Fruit fly (Drosophila melanogaster) whole organism, embryonic: ENCODE results near the gene CG14913.

Source experiments
- Adf1 ChIP-seq: fragments of 200-800 bp; sonication (Bioruptor generic); IDR thresholded peaks from 2 replicates; pipeline ENCODE4 v1.3.6; 2022; ENCODE audit warnings: missing biosample characterization, missing genetic modification characterization
- Aef1 ChIP-seq: fragments of 200-800 bp; sonication (Bioruptor generic); IDR thresholded peaks from 3 replicates; pipeline ENCODE4 v1.3.6; 2022; ENCODE audit warnings: missing biosample characterization, missing genetic modification characterization
- B-H1 ChIP-seq: fragments of 200-800 bp; sonication (Bioruptor generic); IDR thresholded peaks from 3 replicates; pipeline ENCODE4 v1.3.6; 2022; ENCODE audit warnings: missing biosample characterization, missing genetic modification characterization
- Bdp1 ChIP-seq: fragments of 200-800 bp; sonication (Bioruptor generic); optimal IDR thresholded peaks from 3 replicates; lab custom pipeline; 2016; ENCODE audit warnings: missing biosample characterization, missing genetic modification characterization
- CG1024 ChIP-seq: fragments of 200-800 bp; sonication (Bioruptor generic); IDR thresholded peaks from 2 replicates; pipeline ENCODE4 v1.3.6; 2022; ENCODE audit warnings: missing biosample characterization, missing genetic modification characterization
- CG11398 ChIP-seq: fragments of 200-800 bp; sonication (Bioruptor generic); optimal IDR thresholded peaks from 2 replicates; lab custom pipeline; 2016; ENCODE audit warnings: missing biosample characterization, missing genetic modification characterization
- CG11723 ChIP-seq: fragments of 200-800 bp; sonication (Bioruptor generic); optimal IDR thresholded peaks from 2 replicates; lab custom pipeline; 2017; ENCODE audit warnings: missing biosample characterization, mild to moderate bottlenecking, missing genetic modification characterization
- CG12744 ChIP-seq: fragments of 200-800 bp; sonication (Bioruptor generic); optimal IDR thresholded peaks from 2 replicates; lab custom pipeline; 2016; ENCODE audit warnings: missing biosample characterization, missing genetic modification characterization
- CG13775 ChIP-seq: fragments of 200-800 bp; sonication (Bioruptor generic); optimal IDR thresholded peaks from 3 replicates; lab custom pipeline; 2017; ENCODE audit warnings: missing biosample characterization, mild to moderate bottlenecking, missing genetic modification characterization
- CG1602 ChIP-seq: fragments of 200-800 bp; sonication (Bioruptor generic); optimal IDR thresholded peaks from 3 replicates; lab custom pipeline; 2016; ENCODE audit warnings: missing biosample characterization, missing genetic modification characterization
- CG1792 ChIP-seq: fragments of 200-800 bp; sonication (Bioruptor generic); optimal IDR thresholded peaks from 2 replicates; lab custom pipeline; 2016; ENCODE audit warnings: missing biosample characterization, missing genetic modification characterization
- CG31441 ChIP-seq: fragments of 200-800 bp; sonication (Bioruptor generic); IDR thresholded peaks from 2 replicates; pipeline ENCODE4 v1.3.6; 2022; ENCODE audit warnings: missing biosample characterization, missing genetic modification characterization
- CG32532 ChIP-seq: fragments of 200-800 bp; sonication (Bioruptor generic); IDR thresholded peaks from 2 replicates; pipeline ENCODE4 v1.3.6; 2022; ENCODE audit warnings: missing biosample characterization, missing genetic modification characterization
- CG32767 ChIP-seq: fragments of 200-800 bp; sonication (Bioruptor generic); IDR thresholded peaks from 2 replicates; pipeline ENCODE4 v1.3.6; 2022; ENCODE audit warnings: missing biosample characterization, missing genetic modification characterization
- CG34422 ChIP-seq: fragments of 200-800 bp; sonication (Bioruptor generic); IDR thresholded peaks from 3 replicates; pipeline ENCODE4 v1.3.6; 2022; ENCODE audit warnings: missing biosample characterization, missing genetic modification characterization
- CG4328 ChIP-seq: fragments of 200-800 bp; sonication (Bioruptor generic); optimal IDR thresholded peaks from 3 replicates; lab custom pipeline; 2017; ENCODE audit warnings: missing biosample characterization, missing genetic modification reagents, missing genetic modification characterization
- CG43689 ChIP-seq: fragments of 200-800 bp; sonication (Bioruptor generic); IDR thresholded peaks from 2 replicates; pipeline ENCODE4 v1.3.6; 2022; ENCODE audit warnings: missing biosample characterization, missing genetic modification characterization
- CG6654 ChIP-seq: fragments of 200-800 bp; sonication (Bioruptor generic); optimal IDR thresholded peaks from 2 replicates; lab custom pipeline; 2017; ENCODE audit warnings: missing biosample characterization, mild to moderate bottlenecking, missing genetic modification characterization
- CG8089 ChIP-seq: fragments of 200-800 bp; sonication (Bioruptor generic); optimal IDR thresholded peaks from 3 replicates; lab custom pipeline; 2016; ENCODE audit warnings: missing biosample characterization, missing genetic modification characterization
- CG8478 ChIP-seq: fragments of >200 bp; optimal IDR thresholded peaks from 2 replicates; lab custom pipeline; 2018
- Dad ChIP-seq: fragments of 200-800 bp; sonication (Bioruptor generic); optimal IDR thresholded peaks from 3 replicates; lab custom pipeline; 2016; ENCODE audit warnings: missing biosample characterization, missing genetic modification characterization
- Deaf1 ChIP-seq: fragments of 200-800 bp; optimal IDR thresholded peaks from 3 replicates; lab custom pipeline; 2019; ENCODE audit warnings: missing biosample characterization, mild to moderate bottlenecking, missing genetic modification characterization, moderate library complexity
- Dfd ChIP-seq, 2 experiments: fragments of >200 bp; optimal IDR thresholded peaks; 2 replicates each; lab custom pipeline; 2017; ENCODE audit warnings: missing biosample characterization in 2 of 2, missing genetic modification characterization in 2 of 2
- E2f1 ChIP-seq: fragments of 200-800 bp; sonication (Bioruptor generic); IDR thresholded peaks from 2 replicates; pipeline ENCODE4 v1.3.6; 2022; ENCODE audit warnings: missing biosample characterization, missing genetic modification characterization
- H2.0 ChIP-seq: fragments of 200-800 bp; sonication (Bioruptor generic); IDR thresholded peaks from 2 replicates; pipeline ENCODE4 v1.3.6; 2022; ENCODE audit warnings: missing biosample characterization, missing genetic modification characterization
- Hey ChIP-seq: fragments of 200-800 bp; sonication (Bioruptor generic); optimal IDR thresholded peaks from 3 replicates; lab custom pipeline; 2018; ENCODE audit warnings: missing biosample characterization, mild to moderate bottlenecking, missing genetic modification characterization
- NK7.1 ChIP-seq: fragments of 200-800 bp; sonication (Bioruptor generic); optimal IDR thresholded peaks from 3 replicates; lab custom pipeline; 2016; ENCODE audit warnings: missing biosample characterization, missing genetic modification characterization
- Neu2 ChIP-seq: fragments of 200-800 bp; sonication (Bioruptor generic); optimal IDR thresholded peaks from 3 replicates; lab custom pipeline; 2016; ENCODE audit warnings: missing biosample characterization, missing genetic modification characterization, borderline replicate concordance
- Trl ChIP-seq, 3 experiments: fragments of >200 bp in 2 of 3; fragments of 200-800 bp in 1 of 3; sonication (Bioruptor generic) in 1 of 3; optimal IDR thresholded peaks; 2 replicates in 1 of 3; 3 replicates in 2 of 3; lab custom pipeline; 2016 to 2017; ENCODE audit warnings: missing biosample characterization in 1 of 3, missing genetic modification characterization in 1 of 3
- aop ChIP-seq: fragments of 200-800 bp; sonication (Bioruptor generic); IDR thresholded peaks from 2 replicates; pipeline ENCODE4 v1.3.6; 2022; ENCODE audit warnings: missing biosample characterization, missing genetic modification characterization
- ap ChIP-seq: fragments of 200-800 bp; sonication (Bioruptor generic); IDR thresholded peaks from 2 replicates; pipeline ENCODE4 v1.3.6; 2022; ENCODE audit warnings: missing biosample characterization, missing genetic modification characterization
- bowl ChIP-seq: fragments of 200-800 bp; sonication (Bioruptor generic); IDR thresholded peaks from 2 replicates; pipeline ENCODE4 v1.3.6; 2022; ENCODE audit warnings: missing biosample characterization, missing genetic modification characterization
- corto ChIP-seq: fragments of 200-800 bp; sonication (Bioruptor generic); optimal IDR thresholded peaks from 2 replicates; lab custom pipeline; 2016; ENCODE audit warnings: missing biosample characterization, mild to moderate bottlenecking, missing genetic modification characterization, moderate library complexity
- crol ChIP-seq: fragments of 200-800 bp; sonication (Bioruptor generic); IDR thresholded peaks from 2 replicates; pipeline ENCODE4 v1.3.6; 2022; ENCODE audit warnings: missing biosample characterization, missing genetic modification characterization
- dysf ChIP-seq: fragments of 200-800 bp; sonication (Bioruptor generic); IDR thresholded peaks from 3 replicates; pipeline ENCODE4 v1.3.6; 2022; ENCODE audit warnings: missing biosample characterization, missing genetic modification characterization
- ftz-f1 ChIP-seq: fragments of 200-800 bp; sonication (Bioruptor generic); optimal IDR thresholded peaks from 2 replicates; lab custom pipeline; 2016; ENCODE audit warnings: missing biosample characterization, missing genetic modification characterization
- hb ChIP-seq: fragments of 200-800 bp; sonication (Bioruptor generic); IDR thresholded peaks from 3 replicates; pipeline ENCODE4 v1.3.6; 2022; ENCODE audit warnings: missing biosample characterization, missing genetic modification characterization; ENCODE audit not compliant: partially characterized antibody
- mirr ChIP-seq: fragments of 200-800 bp; sonication (Bioruptor generic); optimal IDR thresholded peaks from 3 replicates; lab custom pipeline; 2018; ENCODE audit warnings: missing biosample characterization, mild to moderate bottlenecking, missing genetic modification characterization
- nom ChIP-seq: fragments of 200-800 bp; sonication (Bioruptor generic); optimal IDR thresholded peaks from 2 replicates; lab custom pipeline; 2017; ENCODE audit warnings: missing biosample characterization, missing genetic modification characterization, mild to moderate bottlenecking, moderate library complexity, missing genetic modification reagents
- odd ChIP-seq: fragments of 200-800 bp; sonication (Bioruptor generic); optimal IDR thresholded peaks from 2 replicates; lab custom pipeline; 2017; ENCODE audit warnings: missing biosample characterization, mild to moderate bottlenecking, missing genetic modification characterization
- p53 ChIP-seq: fragments of 200-800 bp; sonication (Bioruptor generic); optimal IDR thresholded peaks from 2 replicates; lab custom pipeline; 2016; ENCODE audit warnings: missing biosample characterization, missing genetic modification characterization
- peb ChIP-seq: fragments of 200-800 bp; sonication (Bioruptor generic); IDR thresholded peaks from 2 replicates; pipeline ENCODE4 v1.3.6; 2022; ENCODE audit warnings: missing biosample characterization, missing genetic modification characterization
- pfk ChIP-seq: fragments of 200-800 bp; sonication (Bioruptor generic); optimal IDR thresholded peaks from 2 replicates; lab custom pipeline; 2018; ENCODE audit warnings: missing biosample characterization, mild to moderate bottlenecking, missing genetic modification characterization, moderate library complexity
- pzg ChIP-seq: fragments of 200-800 bp; sonication (Bioruptor generic); optimal IDR thresholded peaks from 3 replicates; lab custom pipeline; 2018; ENCODE audit warnings: missing biosample characterization, mild to moderate bottlenecking, missing genetic modification characterization, moderate library complexity
- slbo ChIP-seq: fragments of 200-800 bp; sonication (Bioruptor generic); IDR thresholded peaks from 2 replicates; pipeline ENCODE4 v1.3.6; 2022; ENCODE audit warnings: missing biosample characterization, missing genetic modification characterization
- stwl ChIP-seq: fragments of 200-800 bp; sonication (Bioruptor generic); optimal IDR thresholded peaks from 3 replicates; lab custom pipeline; 2018; ENCODE audit warnings: missing biosample characterization, mild to moderate bottlenecking, missing genetic modification characterization, moderate library complexity
- tap ChIP-seq: fragments of 200-800 bp; optimal IDR thresholded peaks from 3 replicates; lab custom pipeline; 2019; ENCODE audit warnings: missing biosample characterization, mild to moderate bottlenecking, missing genetic modification characterization, moderate library complexity
- tio ChIP-seq: fragments of 200-800 bp; sonication (Bioruptor generic); optimal IDR thresholded peaks from 2 replicates; lab custom pipeline; 2017; ENCODE audit warnings: missing biosample characterization, missing genetic modification characterization, inconsistent platforms
- trh ChIP-seq: fragments of 200-800 bp; sonication (Bioruptor generic); optimal IDR thresholded peaks from 2 replicates; lab custom pipeline; 2016; ENCODE audit warnings: missing biosample characterization, missing genetic modification characterization
- wek ChIP-seq: fragments of 200-800 bp; sonication (Bioruptor generic); optimal IDR thresholded peaks from 3 replicates; lab custom pipeline; 2018; ENCODE audit warnings: missing biosample characterization, mild to moderate bottlenecking, missing genetic modification characterization, moderate library complexity
- yki ChIP-seq: fragments of >200 bp; optimal IDR thresholded peaks from 3 replicates; lab custom pipeline; 2018
- zen ChIP-seq: fragments of 200-800 bp; sonication (Bioruptor generic); optimal IDR thresholded peaks from 3 replicates; lab custom pipeline; 2018; ENCODE audit warnings: missing biosample characterization, mild to moderate bottlenecking, missing genetic modification characterization, moderate library complexity
- zen2 ChIP-seq: fragments of 200-800 bp; sonication (Bioruptor generic); IDR thresholded peaks from 3 replicates; pipeline ENCODE4 v1.3.6; 2022; ENCODE audit warnings: missing biosample characterization, missing genetic modification characterization; ENCODE audit not compliant: partially characterized antibody

CG14913 gene

DNA sequence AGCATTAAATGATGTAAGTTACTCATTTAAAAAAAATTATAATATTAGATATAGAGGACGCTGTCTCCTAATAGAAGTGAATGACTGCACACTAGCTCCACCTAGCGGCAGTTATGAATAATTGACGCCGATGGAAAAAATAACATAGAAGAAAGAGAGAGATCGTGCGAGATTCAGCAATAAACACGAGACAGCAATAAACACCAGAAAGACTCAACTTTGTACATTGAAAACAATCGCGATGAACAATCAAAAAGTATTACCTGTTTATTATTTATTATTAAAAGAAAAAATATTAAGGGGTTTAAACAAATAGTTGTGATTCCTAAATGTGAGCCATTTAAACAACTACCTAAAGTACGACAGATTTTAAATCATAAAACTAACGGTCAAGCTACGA is 30.7 kb upstream of the CG14913 start (continued):
- no peak for TF ChIP-seq Dad (GFP tag; lab: Kevin White, UChicago)
- no peak for TF ChIP-seq hb (GFP tag; lab: Robert Waterston, UW)
- no peak for TF ChIP-seq CG8478 (lab: Kevin White, UChicago)
- TF ChIP-seq mirr (GFP tag; lab: Kevin White, UChicago) = no peak
- no peak for TF ChIP-seq CG32767 (GFP tag; lab: Robert Waterston, UW)
- TF ChIP-seq tap (tag; lab: Kevin White, UChicago) = no peak
- TF ChIP-seq CG11723 = no peak
- TF ChIP-seq CG1602 (GFP tag; lab: Kevin White, UChicago) = peak; percentile 4
- no peak for TF ChIP-seq H2.0 (GFP tag; lab: Robert Waterston, UW)
- TF ChIP-seq CG4328 (GFP tag; lab: Kevin White, UChicago) = peak; percentile 44
- no peak; the same call in 2 of the 3 replicates for TF ChIP-seq Aef1
- peak; percentile 66 for TF ChIP-seq stwl (tag; lab: Kevin White, UChicago)
- TF ChIP-seq Adf1 (GFP tag; lab: Robert Waterston, UW) = no peak
- no peak for TF ChIP-seq Deaf1
- no peak for TF ChIP-seq CG11398
- TF ChIP-seq Neu2 (GFP tag; lab: Kevin White, UChicago) = no peak
- no peak for TF ChIP-seq pfk (GFP tag; lab: Kevin White, UChicago)
- TF ChIP-seq yki (lab: Kevin White, UChicago) = no peak
- peak; percentile 72 for TF ChIP-seq ap (GFP tag; lab: Robert Waterston, UW)
- TF ChIP-seq Trl (optimal IDR thresholded peaks at IDR 0.05; lab: Kevin White, UChicago) = no peak
- peak; percentile 24 for TF ChIP-seq Trl (GFP tag; optimal IDR thresholded peaks at IDR 0.05; lab: Kevin White, UChicago)
- TF ChIP-seq peb (GFP tag; lab: Robert Waterston, UW) = peak; percentile 36; the same call in 1 of the 2 replicates
- peak; percentile 67 for TF ChIP-seq CG31441 (GFP tag; lab: Robert Waterston, UW)
- TF ChIP-seq CG1024 (GFP tag; lab: Robert Waterston, UW) = peak; percentile 70
- TF ChIP-seq ftz-f1 (GFP tag; lab: Kevin White, UChicago) = no peak
- peak; percentile 34; the same call in 1 of the 3 replicates for TF ChIP-seq B-H1 (GFP tag; lab: Robert Waterston, UW)
- no peak for TF ChIP-seq CG6654 (GFP tag; lab: Kevin White, UChicago)
- TF ChIP-seq tio = no peak
- TF ChIP-seq pzg = peak; percentile 16
- TF ChIP-seq odd (GFP tag; lab: Kevin White, UChicago) = no peak
- TF ChIP-seq CG12744 (GFP tag; lab: Kevin White, UChicago) = no peak
- no peak for TF ChIP-seq CG13775 (GFP tag; lab: Kevin White, UChicago)
- TF ChIP-seq zen = peak; percentile 40
- no peak for TF ChIP-seq NK7.1 (GFP tag; lab: Kevin White, UChicago)
- no peak for TF ChIP-seq trh (GFP tag; lab: Kevin White, UChicago)
- no peak for TF ChIP-seq aop (GFP tag; lab: Robert Waterston, UW)
- no peak for TF ChIP-seq Dfd (GFP tag; optimal IDR thresholded peaks at IDR 0.05; lab: Kevin White, UChicago)
- TF ChIP-seq zen2 (GFP tag; lab: Robert Waterston, UW) = no peak
- TF ChIP-seq CG8089 (GFP tag; lab: Kevin White, UChicago) = no peak
- no peak for TF ChIP-seq wek (GFP tag; lab: Kevin White, UChicago)
- TF ChIP-seq corto (GFP tag; lab: Kevin White, UChicago) = no peak
- no peak for TF ChIP-seq CG1792 (GFP tag; lab: Kevin White, UChicago)
- TF ChIP-seq E2f1 (GFP tag; lab: Robert Waterston, UW) = peak; percentile 39; the same call in 1 of the 2 replicates
- TF ChIP-seq CG32532 = peak; percentile 72
- no peak for TF ChIP-seq nom (GFP tag; lab: Kevin White, UChicago)
- no peak for TF ChIP-seq Bdp1 (GFP tag; lab: Kevin White, UChicago)
- no peak for TF ChIP-seq CG43689
- TF ChIP-seq CG34422 = peak; percentile 68
- TF ChIP-seq Hey (tag; lab: Kevin White, UChicago) = no peak
- TF ChIP-seq dysf = no peak
- TF ChIP-seq crol = no peak
- no peak for TF ChIP-seq slbo (GFP tag; lab: Robert Waterston, UW)
- TF ChIP-seq bowl (GFP tag; lab: Robert Waterston, UW) = 0 out of 2 replicates have a peak, but pooled peaks have one; percentile 9
- no peak for TF ChIP-seq p53 (GFP tag; lab: Kevin White, UChicago)
